Worm (Caenorhabditis elegans) whole organism, mixed stage, embryonic: Measurements from ENCODE around the gene srb-18.

Experiments used
- M03D4.4 ChIP-seq: sonication (generic microtip); optimal IDR thresholded peaks from 2 replicates; lab custom pipeline; 2017; ENCODE audit warnings: mild to moderate bottlenecking, missing genetic modification characterization, missing compliant biosample characterization
- bed-3 ChIP-seq: fragments of 200-800 bp; sonication (Bioruptor generic); optimal IDR thresholded peaks from 3 replicates; lab custom pipeline; 2018; ENCODE audit warnings: mild to moderate bottlenecking, missing genetic modification characterization, moderate library complexity, missing compliant biosample characterization
- blmp-1 ChIP-seq: fragments of 150-350 bp; optimal IDR thresholded peaks from 2 replicates; lab custom pipeline; 2014; ENCODE audit warnings: missing biosample characterization, missing genetic modification characterization
- ceh-39 ChIP-seq: fragments of 150-350 bp; optimal IDR thresholded peaks from 2 replicates; lab custom pipeline; 2014; ENCODE audit warnings: missing biosample characterization, missing genetic modification characterization
- ceh-43 ChIP-seq: fragments of 200-800 bp; sonication (Bioruptor generic); optimal IDR thresholded peaks from 2 replicates; lab custom pipeline; 2018; ENCODE audit warnings: mild to moderate bottlenecking, missing genetic modification characterization, moderate library complexity, missing compliant biosample characterization
- ces-1 ChIP-seq: fragments of 150-350 bp; optimal IDR thresholded peaks from 2 replicates; lab custom pipeline; 2014; ENCODE audit warnings: missing biosample characterization, missing genetic modification reagents, missing genetic modification characterization
- cnd-1 ChIP-seq: fragments of 200-800 bp; sonication (Bioruptor generic); optimal IDR thresholded peaks from 2 replicates; lab custom pipeline; 2018; ENCODE audit warnings: mild to moderate bottlenecking, missing genetic modification characterization, missing compliant biosample characterization
- drap-1 ChIP-seq: fragments of 200-800 bp; sonication (Bioruptor generic); optimal IDR thresholded peaks from 3 replicates; lab custom pipeline; 2018; ENCODE audit warnings: mild to moderate bottlenecking, missing genetic modification characterization, missing compliant biosample characterization
- elt-1 ChIP-seq: sonication (generic microtip); optimal IDR thresholded peaks from 2 replicates; lab custom pipeline; 2017; ENCODE audit warnings: missing genetic modification characterization, mild to moderate bottlenecking, missing compliant biosample characterization, antibody characterized with exemption, moderate library complexity, borderline replicate concordance; ENCODE audit not compliant: insufficient read depth
- elt-3 ChIP-seq: fragments of 150-350 bp; optimal IDR thresholded peaks from 2 replicates; lab custom pipeline; 2014; ENCODE audit warnings: missing biosample characterization, missing genetic modification characterization
- flh-1 ChIP-seq: fragments of 200-800 bp; sonication (Bioruptor generic); optimal IDR thresholded peaks from 2 replicates; lab custom pipeline; 2018; ENCODE audit warnings: mild to moderate bottlenecking, missing genetic modification characterization, moderate library complexity, missing compliant biosample characterization
- ham-2 ChIP-seq: fragments of 200-800 bp; sonication (Bioruptor generic); optimal IDR thresholded peaks from 2 replicates; lab custom pipeline; 2018; ENCODE audit warnings: mild to moderate bottlenecking, missing genetic modification characterization, missing compliant biosample characterization
- hlh-1 ChIP-seq: fragments of 150-350 bp; optimal IDR thresholded peaks from 2 replicates; lab custom pipeline; 2014; ENCODE audit warnings: missing biosample characterization, missing genetic modification reagents, missing genetic modification characterization
- lin-13 ChIP-seq: fragments of 150-350 bp; optimal IDR thresholded peaks from 2 replicates; lab custom pipeline; 2014; ENCODE audit warnings: missing biosample characterization, missing genetic modification characterization
- lin-32 ChIP-seq: fragments of 200-800 bp; sonication (Bioruptor generic); optimal IDR thresholded peaks from 2 replicates; lab custom pipeline; 2018; ENCODE audit warnings: mild to moderate bottlenecking, missing genetic modification characterization, missing compliant biosample characterization
- lsy-2 ChIP-seq: fragments of 150-350 bp; optimal IDR thresholded peaks from 2 replicates; lab custom pipeline; 2014; ENCODE audit warnings: missing biosample characterization, missing genetic modification characterization
- mab-5 ChIP-seq: fragments of 150-350 bp; optimal IDR thresholded peaks from 2 replicates; lab custom pipeline; 2014; ENCODE audit warnings: missing biosample characterization, missing genetic modification characterization
- mep-1 ChIP-seq: fragments of 150-350 bp; optimal IDR thresholded peaks from 2 replicates; lab custom pipeline; 2017; ENCODE audit warnings: missing biosample characterization, missing genetic modification reagents, missing genetic modification characterization, inconsistent platforms
- mls-2 ChIP-seq: sonication (generic microtip); optimal IDR thresholded peaks from 2 replicates; lab custom pipeline; 2016; ENCODE audit warnings: mild to moderate bottlenecking, missing genetic modification characterization, moderate library complexity, missing compliant biosample characterization
- nhr-12 ChIP-seq: fragments of 150-350 bp; optimal IDR thresholded peaks from 2 replicates; lab custom pipeline; 2014; ENCODE audit warnings: missing biosample characterization, missing genetic modification characterization
- nhr-2 ChIP-seq: fragments of 150-350 bp; optimal IDR thresholded peaks from 2 replicates; lab custom pipeline; 2014; ENCODE audit warnings: missing biosample characterization, missing genetic modification characterization
- nhr-237 ChIP-seq: fragments of 150-350 bp; optimal IDR thresholded peaks from 2 replicates; lab custom pipeline; 2014; ENCODE audit warnings: missing biosample characterization, missing genetic modification characterization
- nhr-28 ChIP-seq: fragments of 150-350 bp; optimal IDR thresholded peaks from 2 replicates; lab custom pipeline; 2014; ENCODE audit warnings: missing biosample characterization, missing genetic modification characterization
- nhr-76 ChIP-seq: sonication (generic microtip); optimal IDR thresholded peaks from 2 replicates; lab custom pipeline; 2017; ENCODE audit warnings: missing biosample characterization, missing genetic modification characterization
- pha-4 ChIP-seq: fragments of 150-350 bp; optimal IDR thresholded peaks from 2 replicates; lab custom pipeline; 2018; ENCODE audit warnings: missing biosample characterization, missing genetic modification reagents, missing genetic modification characterization
- snpc-4 ChIP-seq: fragments of 150-350 bp; optimal IDR thresholded peaks from 2 replicates; lab custom pipeline; 2014; ENCODE audit warnings: missing biosample characterization, missing genetic modification characterization
- sptf-1 ChIP-seq: sonication (generic microtip); optimal IDR thresholded peaks from 2 replicates; lab custom pipeline; 2017; ENCODE audit warnings: mild to moderate bottlenecking, missing genetic modification characterization, moderate library complexity, missing compliant biosample characterization
- tbx-8 ChIP-seq: fragments of 200-800 bp; sonication (Bioruptor generic); optimal IDR thresholded peaks from 2 replicates; lab custom pipeline; 2018; ENCODE audit warnings: mild to moderate bottlenecking, missing genetic modification characterization, moderate library complexity, missing compliant biosample characterization
- unc-120 ChIP-seq: sonication (generic microtip); optimal IDR thresholded peaks from 2 replicates; lab custom pipeline; 2017; ENCODE audit warnings: missing genetic modification characterization, missing compliant biosample characterization; ENCODE audit not compliant: poor library complexity, severe bottlenecking
- unc-39 ChIP-seq: fragments of 150-350 bp; optimal IDR thresholded peaks from 2 replicates; lab custom pipeline; 2014; ENCODE audit warnings: missing biosample characterization, missing genetic modification characterization
- zip-8 ChIP-seq: fragments of 150-350 bp; optimal IDR thresholded peaks from 2 replicates; lab custom pipeline; 2014; ENCODE audit warnings: missing biosample characterization, missing genetic modification characterization
- ztf-11 ChIP-seq: fragments of 150-350 bp; optimal IDR thresholded peaks from 2 replicates; lab custom pipeline; 2014; ENCODE audit warnings: missing biosample characterization, missing genetic modification characterization

Gene srb-18

ce11 chrV:7525695-7526094 lies 10.7 kb downstream of the srb-18 start, which contains the start of gene C54F6.18:
Gene C54F6.18 (plus strand): TSS chrV:7525995.
- no peak for TF ChIP-seq flh-1

ce11 chrV:7527153-7527552 lies 12.1 kb downstream of the srb-18 start, which contains the start of gene C54F6.17:
Gene C54F6.17 (plus strand): TSS chrV:7527453.
- TF ChIP-seq nhr-28 (tag; lab: Kevin White, UChicago) (no peak), ztf-11 (tag; lab: Kevin White, UChicago) (no peak), ham-2 (no peak), nhr-237 (no peak), unc-39 (no peak), nhr-12 (tag; lab: Kevin White, UChicago) (no peak), elt-1 (no peak), hlh-1 (tag; lab: Kevin White, UChicago) (no peak), snpc-4 (tag; lab: Kevin White, UChicago) (no peak), lsy-2 (tag; lab: Kevin White, UChicago) (no peak), ces-1 (GFP tag; lab: Kevin White, UChicago) (no peak), nhr-76 (no peak), nhr-2 (tag; lab: Kevin White, UChicago) (no peak), mab-5 (no peak), ceh-43 (no peak), flh-1 (no peak), cnd-1 (no peak), ceh-39 (no peak)

- TF ChIP-seq lin-13 (no peak), lsy-2 (tag; lab: Kevin White, UChicago) (no peak), snpc-4 (tag; lab: Kevin White, UChicago) (no peak), mab-5 (no peak), lin-32 (GFP tag; lab: Kevin White, UChicago) (no peak), pha-4 (tag; lab: Kevin White, UChicago) (no peak), mep-1 (tag; lab: Kevin White, UChicago) (no peak), M03D4.4 (no peak), mls-2 (tag; lab: Kevin White, UChicago) (no peak)
Measured at ce11 chrV:7528816-7529215, 13.8 kb downstream of the srb-18 start, which contains the start of gene C54F6.5. Gene C54F6.5 (plus strand): TSS chrV:7529116.

- TF ChIP-seq unc-39 (no peak), lin-32 (GFP tag; lab: Kevin White, UChicago) (no peak), ztf-11 (tag; lab: Kevin White, UChicago) (no peak), lsy-2 (tag; lab: Kevin White, UChicago) (no peak), ceh-39 (no peak), elt-1 (no peak), blmp-1 (tag; lab: Kevin White, UChicago) (no peak), pha-4 (tag; lab: Kevin White, UChicago) (no peak), ham-2 (no peak)
Measured at ce11 chrV:7529840-7530239, 14.8 kb downstream of the srb-18 start, which contains the start of gene swt-2. Gene swt-2 (plus strand): TSS chrV:7530140.

- TF ChIP-seq nhr-12 (tag; lab: Kevin White, UChicago) (no peak), M03D4.4 (no peak), nhr-237 (no peak), mab-5 (no peak), zip-8 (tag; lab: Kevin White, UChicago) (no peak), lin-13 (no peak), mep-1 (tag; lab: Kevin White, UChicago) (no peak), flh-1 (no peak), blmp-1 (tag; lab: Kevin White, UChicago) (no peak), hlh-1 (tag; lab: Kevin White, UChicago) (no peak), ceh-43 (no peak), ztf-11 (tag; lab: Kevin White, UChicago) (no peak), drap-1 (no peak), tbx-8 (no peak), sptf-1 (tag; lab: Kevin White, UChicago) (no peak), nhr-76 (no peak), ham-2 (no peak), snpc-4 (tag; lab: Kevin White, UChicago) (no peak), nhr-28 (tag; lab: Kevin White, UChicago) (no peak), bed-3 (GFP tag; lab: Kevin White, UChicago) (no peak)
Measured at ce11 chrV:7532947-7533346, 17.9 kb downstream of the srb-18 start, which contains the start of gene C54F6.3. Gene C54F6.3 (plus strand): TSS chrV:7533247.

ce11 chrV:7538018-7538417 lies 23.0 kb downstream of the srb-18 start, which contains the start of gene C54F6.12:
Gene C54F6.12 (minus strand): TSS chrV:7538118.
- TF ChIP-seq ztf-11 (tag; lab: Kevin White, UChicago), result no peak
- no peak for TF ChIP-seq lin-13
- no peak for TF ChIP-seq nhr-76
- no peak for TF ChIP-seq M03D4.4
- no peak for TF ChIP-seq nhr-12 (tag; lab: Kevin White, UChicago)
- TF ChIP-seq mep-1 (tag; lab: Kevin White, UChicago), result no peak
- TF ChIP-seq nhr-2 (tag; lab: Kevin White, UChicago), result no peak
- no peak for TF ChIP-seq ceh-43
- TF ChIP-seq lsy-2 (tag; lab: Kevin White, UChicago), result no peak
- no peak for TF ChIP-seq ceh-39
- no peak for TF ChIP-seq nhr-237
- no peak for TF ChIP-seq elt-3
- TF ChIP-seq sptf-1 (tag; lab: Kevin White, UChicago), result no peak
- TF ChIP-seq mab-5, result no peak
- no peak for TF ChIP-seq zip-8 (tag; lab: Kevin White, UChicago)
- no peak for TF ChIP-seq unc-120 (tag; lab: Kevin White, UChicago)
- no peak for TF ChIP-seq drap-1
- no peak for TF ChIP-seq unc-39
- no peak for TF ChIP-seq flh-1
- TF ChIP-seq, all 35 proteins: peak for 0
